Worm (Caenorhabditis elegans) whole organism, midembryonic: Measurements from ENCODE around the gene Y37E11AM.3.

Source experiments
- T22C8.4 ChIP-seq: fragments of 200-800 bp; sonication (Bioruptor generic); IDR thresholded peaks from 2 replicates; pipeline ENCODE4 v1.3.6; 2022; ENCODE audit warnings: missing genetic modification characterization, missing compliant biosample characterization
- cog-1 ChIP-seq: sonication (generic microtip); optimal IDR thresholded peaks from 2 replicates; lab custom pipeline; 2016; ENCODE audit warnings: missing genetic modification characterization, missing compliant biosample characterization
- flt-1 ChIP-seq: fragments of 200-800 bp; sonication (Bioruptor generic); IDR thresholded peaks from 2 replicates; pipeline ENCODE4 v1.3.6; 2022; ENCODE audit warnings: missing genetic modification characterization, missing compliant biosample characterization
- klf-2 ChIP-seq: fragments of 200-800 bp; sonication (Bioruptor generic); conservative IDR thresholded peaks from 2 replicates; pipeline ENCODE4 v1.3.6; 2022; ENCODE audit warnings: missing genetic modification reagents, missing genetic modification characterization, missing compliant biosample characterization
- med-1 ChIP-seq: sonication (generic microtip); optimal IDR thresholded peaks from 2 replicates; lab custom pipeline; 2017; ENCODE audit warnings: missing genetic modification characterization, mild to moderate bottlenecking, missing compliant biosample characterization, antibody characterized with exemption, missing genetic modification reagents; ENCODE audit not compliant: insufficient read depth
- ref-1 ChIP-seq: fragments of 200-800 bp; sonication (Bioruptor generic); conservative IDR thresholded peaks from 2 replicates; pipeline ENCODE4 v1.3.6; 2022; ENCODE audit warnings: missing genetic modification reagents, missing genetic modification characterization, missing compliant biosample characterization
- tab-1 ChIP-seq: fragments of 200-800 bp; sonication (Bioruptor generic); IDR thresholded peaks from 2 replicates; pipeline ENCODE4 v1.3.6; 2022; ENCODE audit warnings: missing genetic modification characterization, missing compliant biosample characterization
- ztf-23 ChIP-seq: fragments of 200-800 bp; sonication (Bioruptor generic); IDR thresholded peaks from 2 replicates; pipeline ENCODE4 v1.3.6; 2022; ENCODE audit warnings: missing genetic modification reagents, missing genetic modification characterization, missing compliant biosample characterization
- ztf-29 ChIP-seq: fragments of 200-800 bp; sonication (Bioruptor generic); IDR thresholded peaks from 2 replicates; pipeline ENCODE4 v1.3.6; 2022; ENCODE audit warnings: missing genetic modification reagents, missing genetic modification characterization, missing compliant biosample characterization

Y37E11AM.3 gene

ce11 chrIV:3688050-3688449 is 30.9 kb downstream of the Y37E11AM.3 start:
- no peak for TF ChIP-seq cog-1 (tag; lab: Kevin White, UChicago)
- TF ChIP-seq ztf-23 (GFP tag; lab: Robert Waterston, UW): no peak
- TF ChIP-seq flt-1 (GFP tag; lab: Robert Waterston, UW): no peak
- no peak for TF ChIP-seq T22C8.4 (GFP tag; lab: Robert Waterston, UW)
- no peak for TF ChIP-seq klf-2 (GFP tag; lab: Robert Waterston, UW)

- TF ChIP-seq ztf-29 (no peak), tab-1 (GFP tag; lab: Robert Waterston, UW) (no peak), ref-1 (GFP tag; lab: Robert Waterston, UW) (no peak), cog-1 (tag; lab: Kevin White, UChicago) (no peak), T22C8.4 (GFP tag; lab: Robert Waterston, UW) (no peak), med-1 (no peak), flt-1 (GFP tag; lab: Robert Waterston, UW) (no peak), klf-2 (GFP tag; lab: Robert Waterston, UW) (no peak), ztf-23 (GFP tag; lab: Robert Waterston, UW) (no peak)
Measured at ce11 chrIV:3686765-3687164, 32.2 kb downstream of the Y37E11AM.3 start, which contains the start of gene map-1. map-1 (minus strand) TSS chrIV:3686865.

ce11 chrIV:3686260-3686659 is 32.7 kb downstream of the Y37E11AM.3 start:
- TF ChIP-seq klf-2 (GFP tag; lab: Robert Waterston, UW) (no peak), flt-1 (GFP tag; lab: Robert Waterston, UW) (no peak), tab-1 (GFP tag; lab: Robert Waterston, UW) (no peak), ref-1 (GFP tag; lab: Robert Waterston, UW) (no peak), med-1 (no peak), cog-1 (tag; lab: Kevin White, UChicago) (no peak), ztf-23 (GFP tag; lab: Robert Waterston, UW) (no peak), T22C8.4 (GFP tag; lab: Robert Waterston, UW) (no peak), ztf-29 (no peak)

- TF ChIP-seq klf-2 (GFP tag; lab: Robert Waterston, UW): no peak
- TF ChIP-seq ztf-29: no peak
- no peak for TF ChIP-seq tab-1 (GFP tag; lab: Robert Waterston, UW)
- TF ChIP-seq T22C8.4 (GFP tag; lab: Robert Waterston, UW): no peak
- TF ChIP-seq flt-1 (GFP tag; lab: Robert Waterston, UW): no peak
- TF ChIP-seq ztf-23 (GFP tag; lab: Robert Waterston, UW): no peak
- TF ChIP-seq ref-1 (GFP tag; lab: Robert Waterston, UW): no peak
- TF ChIP-seq cog-1 (tag; lab: Kevin White, UChicago): no peak
- TF ChIP-seq med-1: no peak
Measured at ce11 chrIV:3681763-3682162, 37.2 kb downstream of the Y37E11AM.3 start.

ce11 chrIV:3668603-3669002 is 50.4 kb downstream of the Y37E11AM.3 start, which contains the start of gene fmil-1:
fmil-1 (minus strand) TSS chrIV:3668703.
- TF ChIP-seq T22C8.4 (GFP tag; lab: Robert Waterston, UW) (no peak), tab-1 (GFP tag; lab: Robert Waterston, UW) (no peak), ztf-29 (no peak), ref-1 (GFP tag; lab: Robert Waterston, UW) (no peak), med-1 (no peak), cog-1 (tag; lab: Kevin White, UChicago) (no peak), ztf-23 (GFP tag; lab: Robert Waterston, UW) (no peak), klf-2 (GFP tag; lab: Robert Waterston, UW) (no peak), flt-1 (GFP tag; lab: Robert Waterston, UW) (no peak)

- TF ChIP-seq ref-1 (GFP tag; lab: Robert Waterston, UW): no peak
- TF ChIP-seq klf-2 (GFP tag; lab: Robert Waterston, UW): no peak
- TF ChIP-seq med-1: no peak
- no peak for TF ChIP-seq T22C8.4 (GFP tag; lab: Robert Waterston, UW)
- TF ChIP-seq ztf-23 (GFP tag; lab: Robert Waterston, UW): no peak
- no peak for TF ChIP-seq cog-1 (tag; lab: Kevin White, UChicago)
- TF ChIP-seq ztf-29: no peak
- no peak for TF ChIP-seq flt-1 (GFP tag; lab: Robert Waterston, UW)
- no peak for TF ChIP-seq tab-1 (GFP tag; lab: Robert Waterston, UW)
Measured at ce11 chrIV:3667796-3668195, 51.2 kb downstream of the Y37E11AM.3 start.

ce11 chrIV:3666543-3666942 is 52.4 kb downstream of the Y37E11AM.3 start:
- TF ChIP-seq tab-1 (GFP tag; lab: Robert Waterston, UW) (no peak), cog-1 (tag; lab: Kevin White, UChicago) (no peak), T22C8.4 (GFP tag; lab: Robert Waterston, UW) (no peak)
